Fruit fly (Drosophila melanogaster): Measurements from ENCODE around the gene PIG-K.

PIG-K gene

dm6 chrX:2041312-2041918, 32.3 kb upstream of the PIG-K start, which contains the start of gene CG4313 (continued):
- peak; percentile 51 to 69 for TF ChIP-seq Hr51 (GFP tag; optimal IDR thresholded peaks at IDR 0.05)
- TF ChIP-seq Doc2 (GFP tag; IDR thresholded peaks at IDR 0.05): no peak
- TF ChIP-seq Hr3 (GFP tag; optimal IDR thresholded peaks at IDR 0.05): peak; percentile 72
- TF ChIP-seq nerfin-2 (GFP tag; IDR thresholded peaks at IDR 0.05; ENCODE audit: partially characterized antibody): peak; percentile 76
- peak; percentile 12 for TF ChIP-seq CG18764 (GFP tag; optimal IDR thresholded peaks at IDR 0.05)
- TF ChIP-seq CG33557 (GFP tag; optimal IDR thresholded peaks at IDR 0.05): peak; percentile 51
- TF ChIP-seq CG17802 (tag; optimal IDR thresholded peaks at IDR 0.05): peak; percentile 1
- peak; percentile 46 for TF ChIP-seq cwo (GFP tag; optimal IDR thresholded peaks at IDR 0.05)
- TF ChIP-seq NFAT (GFP tag; IDR thresholded peaks at IDR 0.05): peak; percentile 50; the same call in 1 of the 2 replicates
- TF ChIP-seq chn (GFP tag; optimal IDR thresholded peaks at IDR 0.05): peak; percentile 73
- TF ChIP-seq Neu2 (GFP tag; optimal IDR thresholded peaks at IDR 0.05; ENCODE audit: borderline replicate concordance): no peak
- no peak for TF ChIP-seq D (optimal IDR thresholded peaks at IDR 0.05)
- TF ChIP-seq D (GFP tag; optimal IDR thresholded peaks at IDR 0.05): peak; percentile 43
- TF ChIP-seq run (tag; optimal IDR thresholded peaks at IDR 0.05): no peak
- TF ChIP-seq CG10147 (GFP tag; optimal IDR thresholded peaks at IDR 0.05): peak; percentile 70
- TF ChIP-seq pzg (GFP tag; optimal IDR thresholded peaks at IDR 0.05): peak; percentile 42
- peak; percentile 51 for TF ChIP-seq Ada2b (GFP tag; IDR thresholded peaks at IDR 0.05)
- peak; percentile 63 for TF ChIP-seq CG13775 (GFP tag; optimal IDR thresholded peaks at IDR 0.05)
- TF ChIP-seq mirr (GFP tag; optimal IDR thresholded peaks at IDR 0.05): peak; percentile 45
- TF ChIP-seq emc (GFP tag; optimal IDR thresholded peaks at IDR 0.05): peak; percentile 31
- no peak for TF ChIP-seq Ravus (GFP tag; IDR thresholded peaks at IDR 0.05)
- no peak for TF ChIP-seq insv (GFP tag; optimal IDR thresholded peaks at IDR 0.05)
- TF ChIP-seq trh (GFP tag; optimal IDR thresholded peaks at IDR 0.05): no peak
- peak in 1 of 2 experiments; percentile 34 for TF ChIP-seq tll (GFP tag; optimal IDR thresholded peaks at IDR 0.05)
- TF ChIP-seq Myb (GFP tag; optimal IDR thresholded peaks at IDR 0.05): peak; percentile 36
- peak; percentile 69 for TF ChIP-seq Hsf (GFP tag; optimal IDR thresholded peaks at IDR 0.05)
- TF ChIP-seq otp (GFP tag; IDR thresholded peaks at IDR 0.05): no peak
- no peak for TF ChIP-seq CG15073 (GFP tag; optimal IDR thresholded peaks at IDR 0.05)
- TF ChIP-seq zf30C (GFP tag; optimal IDR thresholded peaks at IDR 0.05): no peak
- TF ChIP-seq CG34422 (GFP tag; IDR thresholded peaks at IDR 0.05): peak; percentile 55; the same call in 2 of the 3 replicates
- peak; percentile 67; the same call in 2 of the 3 replicates for TF ChIP-seq CG11456 (GFP tag; IDR thresholded peaks at IDR 0.05)
- TF ChIP-seq hkb (optimal IDR thresholded peaks at IDR 0.05): no peak
- TF ChIP-seq hkb (GFP tag; IDR thresholded peaks at IDR 0.05): peak; percentile 49; the same call in 1 of the 2 replicates
- peak; percentile 33; the same call in 1 of the 2 replicates for TF ChIP-seq CG4730 (GFP tag; IDR thresholded peaks at IDR 0.05)
- TF ChIP-seq pho (GFP tag; optimal IDR thresholded peaks at IDR 0.05): peak; percentile 62
- peak; percentile 59 for TF ChIP-seq az2 (GFP tag; optimal IDR thresholded peaks at IDR 0.05)
- peak; percentile 76 for TF ChIP-seq dysf (GFP tag; IDR thresholded peaks at IDR 0.05)
- peak; percentile 55; the same call in 1 of the 2 replicates for TF ChIP-seq Atf6 (GFP tag; IDR thresholded peaks at IDR 0.05)
- peak; percentile 70 for TF ChIP-seq CG9727 (GFP tag; optimal IDR thresholded peaks at IDR 0.05)
- peak; percentile 42; the same call in 1 of the 2 replicates for TF ChIP-seq H2.0 (GFP tag; IDR thresholded peaks at IDR 0.05)
- TF ChIP-seq CG32772 (GFP tag; IDR thresholded peaks at IDR 0.05): peak; percentile 71
- TF ChIP-seq CG7745 (tag; optimal IDR thresholded peaks at IDR 0.05): no peak
- TF ChIP-seq pb (GFP tag; optimal IDR thresholded peaks at IDR 0.05): peak; percentile 25
- peak; percentile 71 for TF ChIP-seq CG11398 (GFP tag; optimal IDR thresholded peaks at IDR 0.05)
- peak; percentile 22 for TF ChIP-seq schlank (tag; optimal IDR thresholded peaks at IDR 0.05)
- no peak for TF ChIP-seq exex (tag; optimal IDR thresholded peaks at IDR 0.05)
- TF ChIP-seq CG14965 (GFP tag; optimal IDR thresholded peaks at IDR 0.05; ENCODE audit: borderline replicate concordance): no peak
- TF ChIP-seq psq (GFP tag; optimal IDR thresholded peaks at IDR 0.05): no peak
- peak; percentile 83 for TF ChIP-seq CG2120 (GFP tag; optimal IDR thresholded peaks at IDR 0.05)
- TF ChIP-seq CG11560 (tag; IDR thresholded peaks at IDR 0.05): peak; percentile 64; the same call in 2 of the 3 replicates
